Fruit fly (Drosophila melanogaster): ENCODE data around the gene Ald2.
A peak's percentile ranks its signal among the peaks of the same experiment; 100 is the strongest.

The Ald2 gene

dm6 chr3R:26432978-26433377 is 19.1 kb downstream of the Ald2 start:
- TF ChIP-seq OdsH (GFP tag; optimal IDR thresholded peaks at IDR 0.05) (no peak), CG11902 (GFP tag; optimal IDR thresholded peaks at IDR 0.05) (no peak), CG11762 (GFP tag; optimal IDR thresholded peaks at IDR 0.05; ENCODE audit: insufficient read depth) (peak; percentile 13), fd59A (GFP tag; optimal IDR thresholded peaks at IDR 0.05) (no peak), CG16779 (tag; optimal IDR thresholded peaks at IDR 0.05) (no peak), topi (GFP tag; optimal IDR thresholded peaks at IDR 0.05) (no peak), CG34406 (GFP tag; optimal IDR thresholded peaks at IDR 0.05) (no peak), vri (GFP tag; optimal IDR thresholded peaks at IDR 0.05) (no peak), CG10669 (GFP tag; optimal IDR thresholded peaks at IDR 0.05) (no peak), salr (GFP tag; optimal IDR thresholded peaks at IDR 0.05) (no peak), CG3032 (tag; optimal IDR thresholded peaks at IDR 0.05) (peak; percentile 7), CG7368 (GFP tag; optimal IDR thresholded peaks at IDR 0.05) (no peak), Hr4 (GFP tag; optimal IDR thresholded peaks at IDR 0.05) (peak; percentile 42), Smox (GFP tag; optimal IDR thresholded peaks at IDR 0.05) (no peak), acj6 (GFP tag; optimal IDR thresholded peaks at IDR 0.05) (peak; percentile 3), CG6163 (GFP tag; IDR thresholded peaks at IDR 0.05) (no peak), lz (GFP tag; optimal IDR thresholded peaks at IDR 0.05) (no peak), spab (GFP tag; optimal IDR thresholded peaks at IDR 0.05) (no peak), CG8119 (GFP tag; IDR thresholded peaks at IDR 0.05) (0 out of 3 replicates have a peak, but pooled peaks have one; percentile 40), cyc (GFP tag; optimal IDR thresholded peaks at IDR 0.05) (no peak), CG15336 (GFP tag; IDR thresholded peaks at IDR 0.05) (0 out of 2 replicates have a peak, but pooled peaks have one; percentile 23), CG11294 (GFP tag; IDR thresholded peaks at IDR 0.05) (no peak), achi (GFP tag; optimal IDR thresholded peaks at IDR 0.05) (peak; percentile 40), dsx (GFP tag; optimal IDR thresholded peaks at IDR 0.05; ENCODE audit: poor library complexity, severe bottlenecking) (no peak), esn (GFP tag; optimal IDR thresholded peaks at IDR 0.05) (no peak), ss (GFP tag; optimal IDR thresholded peaks at IDR 0.05) (no peak), CG8632 (GFP tag; optimal IDR thresholded peaks at IDR 0.05) (peak; percentile 6), net (GFP tag; optimal IDR thresholded peaks at IDR 0.05) (no peak), CG6276 (GFP tag; optimal IDR thresholded peaks at IDR 0.05) (peak; percentile 15), eg (GFP tag; IDR thresholded peaks at IDR 0.05) (peak; percentile 25; the same call in 1 of the 3 replicates), CG32006 (GFP tag; optimal IDR thresholded peaks at IDR 0.05) (peak; percentile 62), CG3919 (GFP tag; optimal IDR thresholded peaks at IDR 0.05) (peak; percentile 28), CG10631 (GFP tag; optimal IDR thresholded peaks at IDR 0.05) (no peak), Eip75B (GFP tag; optimal IDR thresholded peaks at IDR 0.05) (no peak), CG6808 (GFP tag; optimal IDR thresholded peaks at IDR 0.05) (no peak), pdm3 (GFP tag; optimal IDR thresholded peaks at IDR 0.05) (peak; percentile 10), Ets21C (GFP tag; optimal IDR thresholded peaks at IDR 0.05) (no peak), CG4318 (GFP tag; optimal IDR thresholded peaks at IDR 0.05) (peak; percentile 22), Eip78C (GFP tag) (peak; percentile 79), Sox15 (GFP tag; optimal IDR thresholded peaks at IDR 0.05) (no peak), svp (GFP tag) (peak; percentile 46), fkh (GFP tag; optimal IDR thresholded peaks at IDR 0.05) (no peak)

- TF ChIP-seq Sox14 (GFP tag; optimal IDR thresholded peaks at IDR 0.05) (no peak), CG11902 (GFP tag; optimal IDR thresholded peaks at IDR 0.05) (no peak), CG3032 (tag; optimal IDR thresholded peaks at IDR 0.05) (no peak), achi (GFP tag; optimal IDR thresholded peaks at IDR 0.05) (no peak), CG32006 (GFP tag; optimal IDR thresholded peaks at IDR 0.05) (no peak), CG8632 (GFP tag; optimal IDR thresholded peaks at IDR 0.05) (no peak), lz (GFP tag; optimal IDR thresholded peaks at IDR 0.05) (no peak), esn (GFP tag; optimal IDR thresholded peaks at IDR 0.05) (no peak), fd59A (GFP tag; optimal IDR thresholded peaks at IDR 0.05) (no peak), Ets21C (GFP tag; optimal IDR thresholded peaks at IDR 0.05) (no peak), CG6792 (GFP tag; optimal IDR thresholded peaks at IDR 0.05) (no peak), dsx (GFP tag; optimal IDR thresholded peaks at IDR 0.05; ENCODE audit: poor library complexity, severe bottlenecking) (no peak), CG1621 (tag; optimal IDR thresholded peaks at IDR 0.05) (no peak), ss (GFP tag; optimal IDR thresholded peaks at IDR 0.05) (no peak), CG7368 (GFP tag; optimal IDR thresholded peaks at IDR 0.05) (no peak), svp (GFP tag) (no peak), CG10669 (GFP tag; optimal IDR thresholded peaks at IDR 0.05) (no peak), CG15336 (GFP tag; IDR thresholded peaks at IDR 0.05) (no peak), Eip78C (GFP tag) (no peak)
Measured at dm6 chr3R:26433743-26434142, 19.9 kb downstream of the Ald2 start.
